Worm (Caenorhabditis elegans): ENCODE data around the gene unc-98.

unc-98 gene

ce11 chrX:7573572-7573628 is at the start of gene unc-98, which contains the start of gene F08C6.18:
TSS of gene unc-98 (minus strand) at chrX:7573619.
TSS of gene F08C6.18 (minus strand) at chrX:7573628.
- TF ChIP-seq lsy-2 (tag; optimal IDR thresholded peaks at IDR 0.05) = no peak

- no peak for TF ChIP-seq lin-1 (GFP tag; IDR thresholded peaks at IDR 0.05)
- TF ChIP-seq F49E8.2 (tag; optimal IDR thresholded peaks at IDR 0.05; ENCODE audit: borderline replicate concordance) = no peak
- no peak for TF ChIP-seq fos-1 (tag; optimal IDR thresholded peaks at IDR 0.05)
- TF ChIP-seq unc-62 (GFP tag; optimal IDR thresholded peaks at IDR 0.05 in 1 of 2) = peak in 1 of 2 experiments; percentile 94
- no peak for TF ChIP-seq unc-62 (tag; optimal IDR thresholded peaks at IDR 0.05)
Observed at ce11 chrX:7614466-7614865, 41.0 kb upstream of the unc-98 start.

DNA sequence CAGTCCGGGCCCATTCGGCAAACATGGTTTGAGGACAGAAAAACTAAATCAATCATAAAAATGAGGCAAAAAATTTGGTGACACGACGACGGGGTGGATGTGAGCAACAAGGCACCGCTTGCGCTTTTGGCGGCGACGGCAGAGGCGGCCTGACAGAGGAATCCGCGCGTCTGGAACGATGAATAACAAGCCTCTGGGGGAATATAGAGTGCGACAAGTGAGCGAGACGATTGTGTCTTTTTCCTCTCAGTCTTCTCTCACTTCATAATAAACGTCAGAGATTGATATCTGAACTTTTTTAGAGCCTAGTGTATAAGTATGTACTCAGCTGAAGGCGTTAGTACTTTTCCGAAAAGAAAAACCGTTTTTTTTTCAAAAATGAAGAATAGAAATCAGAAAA is 34.6 kb upstream of the unc-98 start, which contains the start of gene twk-17:
twk-17 (minus strand) TSS at position 101 of the 400 bp plus-strand sequence.
- TF ChIP-seq lin-15B (tag; optimal IDR thresholded peaks at IDR 0.05) = no peak
- no peak for TF ChIP-seq F26F4.8 (GFP tag; conservative IDR thresholded peaks at IDR 0.05)
- 0 out of 2 replicates have a peak, but pooled peaks have one; percentile 63 for TF ChIP-seq D1046.2 (GFP tag; IDR thresholded peaks at IDR 0.05)
- 0 out of 2 replicates have a peak, but pooled peaks have one; percentile 18 for TF ChIP-seq set-16 (GFP tag; IDR thresholded peaks at IDR 0.05)
- TF ChIP-seq nhr-28 (tag; optimal IDR thresholded peaks at IDR 0.05) = no peak
- no peak for TF ChIP-seq unc-39 (tag; optimal IDR thresholded peaks at IDR 0.05)

DNA sequence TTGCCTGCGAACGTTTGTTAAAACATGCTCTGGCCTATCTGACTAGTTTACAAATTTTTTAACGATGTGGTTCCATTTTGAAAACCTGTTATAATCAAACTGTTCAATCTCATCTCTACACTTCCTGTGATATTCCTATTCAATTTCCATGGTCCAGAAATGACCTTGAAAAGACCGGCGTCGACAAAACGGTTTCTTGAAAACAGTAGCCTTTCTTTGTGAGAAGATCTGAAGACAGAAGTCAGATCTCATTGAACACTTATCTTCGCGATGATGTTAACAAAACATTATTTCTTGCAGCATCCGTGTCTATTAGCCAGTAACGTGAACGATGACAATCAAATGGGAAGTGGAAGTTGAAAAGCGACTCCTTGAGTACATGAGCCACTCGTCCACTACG is 23.2 kb upstream of the unc-98 start, which contains the start of gene C44E12.1:
C44E12.1 (plus strand) TSS at position 301 of the 400 bp plus-strand sequence.
- TF ChIP-seq ceh-82 (tag; optimal IDR thresholded peaks at IDR 0.05) = no peak
- peak; percentile 74 for TF ChIP-seq aha-1 (tag)
- TF ChIP-seq nhr-102 (tag; optimal IDR thresholded peaks at IDR 0.05) = no peak
- TF ChIP-seq aly-2 (tag; optimal IDR thresholded peaks at IDR 0.05) = no peak

DNA sequence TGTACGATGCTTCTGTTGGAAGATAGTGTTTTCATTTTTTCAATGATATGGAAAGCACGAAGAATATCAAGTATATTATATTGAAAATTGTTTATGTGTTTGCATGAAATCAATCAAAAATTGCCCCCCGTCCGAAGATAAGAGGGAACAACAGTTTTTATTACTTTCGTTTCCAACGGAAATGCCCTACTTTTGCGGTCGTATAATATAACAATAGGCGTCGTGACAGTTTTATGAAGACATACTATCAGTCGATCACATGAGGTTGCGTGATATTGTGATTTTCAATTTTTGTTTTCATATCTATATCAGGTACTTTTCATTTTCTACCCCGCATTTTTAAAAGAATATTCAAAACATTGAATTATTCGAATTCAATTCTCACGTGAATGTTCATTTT is 22.6 kb upstream of the unc-98 start:
- peak; percentile 45 for TF ChIP-seq hlh-11 (tag; optimal IDR thresholded peaks at IDR 0.05)
- TF ChIP-seq nhr-48 (tag; optimal IDR thresholded peaks at IDR 0.05) = no peak
- TF ChIP-seq hif-1 (tag; optimal IDR thresholded peaks at IDR 0.05) = peak in 1 of 2 experiments; percentile 42
- peak in 1 of 2 experiments; percentile 6 for TF ChIP-seq daf-16 (GFP tag; optimal IDR thresholded peaks at IDR 0.05)
- TF ChIP-seq daf-16 (tag; optimal IDR thresholded peaks at IDR 0.05) = peak; percentile 78
- TF ChIP-seq ceh-44 (GFP tag; IDR thresholded peaks at IDR 0.05) = no peak
- TF ChIP-seq egl-43 (GFP tag; IDR thresholded peaks at IDR 0.05) = no peak
- TF ChIP-seq spr-1 (tag; optimal IDR thresholded peaks at IDR 0.05) = no peak
- TF ChIP-seq nhr-76 (tag; optimal IDR thresholded peaks at IDR 0.05) = no peak
- TF ChIP-seq mdt-29 (GFP tag; IDR thresholded peaks at IDR 0.05) = no peak
- no peak for TF ChIP-seq gei-8 (GFP tag; optimal IDR thresholded peaks at IDR 0.05)
- TF ChIP-seq nhr-102 (tag; optimal IDR thresholded peaks at IDR 0.05) = peak; percentile 19
- no peak for TF ChIP-seq ctbp-1 (GFP tag; IDR thresholded peaks at IDR 0.05)
- TF ChIP-seq spr-3 (GFP tag; optimal IDR thresholded peaks at IDR 0.05) = no peak
- TF ChIP-seq nhr-42 (GFP tag; IDR thresholded peaks at IDR 0.05) = no peak
- peak; percentile 75 for TF ChIP-seq nhr-28 (tag; optimal IDR thresholded peaks at IDR 0.05)
- no peak for TF ChIP-seq nhr-41 (GFP tag; IDR thresholded peaks at IDR 0.05)
- peak in 1 of 2 experiments; percentile 44 for TF ChIP-seq mdl-1 (tag; optimal IDR thresholded peaks at IDR 0.05)
- no peak for TF ChIP-seq T26A8.4 (GFP tag; IDR thresholded peaks at IDR 0.05)
- no peak for TF ChIP-seq ces-1 (GFP tag; optimal IDR thresholded peaks at IDR 0.05)
- TF ChIP-seq tag-97 (GFP tag; IDR thresholded peaks at IDR 0.05) = no peak
- peak in 1 of 2 experiments; percentile 87 for TF ChIP-seq unc-62 (GFP tag; optimal IDR thresholded peaks at IDR 0.05 in 1 of 2)
- no peak for TF ChIP-seq unc-62 (tag; optimal IDR thresholded peaks at IDR 0.05)
- peak; percentile 42 for TF ChIP-seq dmd-6 (GFP tag; IDR thresholded peaks at IDR 0.05)
- TF ChIP-seq php-3 (GFP tag; IDR thresholded peaks at IDR 0.05) = peak; percentile 96
- TF ChIP-seq saeg-2 (GFP tag; IDR thresholded peaks at IDR 0.05) = no peak
- peak; percentile 53; the same call in 1 of the 2 replicates for TF ChIP-seq ceh-20 (GFP tag; IDR thresholded peaks at IDR 0.05)
- TF ChIP-seq duxl-1 (tag; optimal IDR thresholded peaks at IDR 0.05; ENCODE audit: poor library complexity) = no peak
- TF ChIP-seq D1046.2 (GFP tag; IDR thresholded peaks at IDR 0.05) = no peak
- TF ChIP-seq unc-39 (tag; optimal IDR thresholded peaks at IDR 0.05) = no peak
- peak; percentile 73 for TF ChIP-seq tra-1 (GFP tag; IDR thresholded peaks at IDR 0.05)
- no peak for TF ChIP-seq dmd-9 (GFP tag; IDR thresholded peaks at IDR 0.05)
- no peak for TF ChIP-seq nhr-25 (tag; optimal IDR thresholded peaks at IDR 0.05; ENCODE audit: borderline replicate concordance, insufficient read depth)
- TF ChIP-seq pqm-1 (tag; optimal IDR thresholded peaks at IDR 0.05) = no peak
